Fruit fly (Drosophila melanogaster) whole organism, embryonic: Measurements from ENCODE around the gene H2.0.

ENCODE experiments used
- Abd-B ChIP-seq: fragments of 200-800 bp; sonication (Bioruptor generic); optimal IDR thresholded peaks from 2 replicates; lab custom pipeline; 2018; ENCODE audit warnings: missing biosample characterization, mild to moderate bottlenecking, missing genetic modification characterization, moderate library complexity
- Asciz ChIP-seq: fragments of 200-800 bp; sonication (Bioruptor generic); optimal IDR thresholded peaks from 2 replicates; lab custom pipeline; 2017; ENCODE audit warnings: missing biosample characterization, mild to moderate bottlenecking, missing genetic modification characterization, missing genetic modification reagents
- Atf3 ChIP-seq: fragments of 200-800 bp; sonication (Bioruptor generic); optimal IDR thresholded peaks from 3 replicates; lab custom pipeline; 2016; ENCODE audit warnings: missing biosample characterization, missing genetic modification characterization
- Atf6 ChIP-seq: fragments of 200-800 bp; sonication (Bioruptor generic); IDR thresholded peaks from 2 replicates; pipeline ENCODE4 v1.3.6; 2022; ENCODE audit warnings: missing biosample characterization, missing genetic modification characterization
- BEAF-32 ChIP-seq: fragments of 200-800 bp; sonication (Bioruptor generic); optimal IDR thresholded peaks from 3 replicates; lab custom pipeline; 2017; ENCODE audit warnings: missing biosample characterization, missing genetic modification characterization, mild to moderate bottlenecking, moderate library complexity, missing genetic modification reagents
- CG10979 ChIP-seq: fragments of 200-800 bp; sonication (Bioruptor generic); optimal IDR thresholded peaks from 2 replicates; lab custom pipeline; 2018; ENCODE audit warnings: missing biosample characterization, mild to moderate bottlenecking, missing genetic modification characterization, moderate library complexity
- CG11085 ChIP-seq: fragments of 200-800 bp; sonication (Bioruptor generic); IDR thresholded peaks from 2 replicates; pipeline ENCODE4 v1.3.6; 2022; ENCODE audit warnings: missing biosample characterization, missing genetic modification characterization
- CG11504 ChIP-seq: fragments of 200-800 bp; sonication (Bioruptor generic); optimal IDR thresholded peaks from 3 replicates; lab custom pipeline; 2019; ENCODE audit warnings: missing biosample characterization, mild to moderate bottlenecking, missing genetic modification characterization, moderate library complexity
- CG11696 ChIP-seq: fragments of 200-800 bp; sonication (Bioruptor generic); IDR thresholded peaks from 2 replicates; pipeline ENCODE4 v1.3.6; 2022; ENCODE audit warnings: missing biosample characterization, missing genetic modification characterization
- CG12071 ChIP-seq: fragments of 200-800 bp; sonication (Bioruptor generic); optimal IDR thresholded peaks from 3 replicates; lab custom pipeline; 2018; ENCODE audit warnings: missing biosample characterization, mild to moderate bottlenecking, missing genetic modification characterization
- CG12155 ChIP-seq: fragments of 200-800 bp; sonication (Bioruptor generic); optimal IDR thresholded peaks from 3 replicates; lab custom pipeline; 2016; ENCODE audit warnings: missing biosample characterization, missing genetic modification characterization
- CG14965 ChIP-seq: fragments of 200-800 bp; sonication (Bioruptor generic); optimal IDR thresholded peaks from 2 replicates; lab custom pipeline; 2016; ENCODE audit warnings: missing biosample characterization, missing genetic modification characterization, borderline replicate concordance
- CG15601 ChIP-seq: fragments of 200-800 bp; sonication (Bioruptor generic); optimal IDR thresholded peaks from 3 replicates; lab custom pipeline; 2019; ENCODE audit warnings: missing biosample characterization, mild to moderate bottlenecking, missing genetic modification characterization, moderate library complexity
- CG17612 ChIP-seq: fragments of 200-800 bp; sonication (Bioruptor generic); IDR thresholded peaks from 2 replicates; pipeline ENCODE4 v1.3.6; 2022; ENCODE audit warnings: missing biosample characterization, missing genetic modification characterization
- CG17829 ChIP-seq: fragments of 200-800 bp; optimal IDR thresholded peaks from 2 replicates; lab custom pipeline; 2019; ENCODE audit warnings: missing biosample characterization, mild to moderate bottlenecking, missing genetic modification characterization, moderate library complexity
- CG2120 ChIP-seq: fragments of 200-800 bp; sonication (Bioruptor generic); optimal IDR thresholded peaks from 3 replicates; lab custom pipeline; 2016; ENCODE audit warnings: missing biosample characterization, missing genetic modification characterization
- CG2202 ChIP-seq: fragments of 200-800 bp; sonication (Bioruptor generic); optimal IDR thresholded peaks from 2 replicates; lab custom pipeline; 2018; ENCODE audit warnings: missing biosample characterization, mild to moderate bottlenecking, missing genetic modification characterization
- CG31365 ChIP-seq: fragments of 200-800 bp; sonication (Bioruptor generic); optimal IDR thresholded peaks from 2 replicates; lab custom pipeline; 2018; ENCODE audit warnings: missing biosample characterization, mild to moderate bottlenecking, missing genetic modification characterization
- CG3407 ChIP-seq: fragments of 200-800 bp; sonication (Bioruptor generic); optimal IDR thresholded peaks from 2 replicates; lab custom pipeline; 2018; ENCODE audit warnings: missing biosample characterization, mild to moderate bottlenecking, missing genetic modification characterization
- CG34422 ChIP-seq: fragments of 200-800 bp; sonication (Bioruptor generic); IDR thresholded peaks from 3 replicates; pipeline ENCODE4 v1.3.6; 2022; ENCODE audit warnings: missing biosample characterization, missing genetic modification characterization
- CG6272 ChIP-seq: fragments of 200-800 bp; sonication (Bioruptor generic); IDR thresholded peaks from 2 replicates; pipeline ENCODE4 v1.3.6; 2022; ENCODE audit warnings: missing biosample characterization, missing genetic modification characterization
- CG6813 ChIP-seq: fragments of 200-800 bp; sonication (Bioruptor generic); optimal IDR thresholded peaks from 2 replicates; lab custom pipeline; 2017; ENCODE audit warnings: missing biosample characterization, missing genetic modification characterization, mild to moderate bottlenecking, moderate library complexity, missing genetic modification reagents
- CG6854 ChIP-seq: fragments of 200-800 bp; sonication (Bioruptor generic); optimal IDR thresholded peaks from 3 replicates; lab custom pipeline; 2017; ENCODE audit warnings: missing biosample characterization, mild to moderate bottlenecking, missing genetic modification characterization
- CG7271 ChIP-seq: fragments of 200-800 bp; sonication (Bioruptor generic); optimal IDR thresholded peaks from 2 replicates; lab custom pipeline; 2018; ENCODE audit warnings: missing biosample characterization, mild to moderate bottlenecking, missing genetic modification characterization, moderate library complexity
- CG8924 ChIP-seq: fragments of 200-800 bp; optimal IDR thresholded peaks from 3 replicates; lab custom pipeline; 2019; ENCODE audit warnings: missing biosample characterization, mild to moderate bottlenecking, missing genetic modification characterization, moderate library complexity
- CG9817 ChIP-seq: fragments of 200-800 bp; sonication (Bioruptor generic); optimal IDR thresholded peaks from 2 replicates; lab custom pipeline; 2018; ENCODE audit warnings: missing biosample characterization, mild to moderate bottlenecking, missing genetic modification characterization, moderate library complexity
- Chrac-16 ChIP-seq: fragments of 200-800 bp; sonication (Bioruptor generic); optimal IDR thresholded peaks from 3 replicates; lab custom pipeline; 2016; ENCODE audit warnings: missing biosample characterization, missing genetic modification characterization
- Dbx ChIP-seq: fragments of 200-800 bp; sonication (Bioruptor generic); IDR thresholded peaks from 3 replicates; pipeline ENCODE4 v1.3.6; 2022; ENCODE audit warnings: missing biosample characterization, missing genetic modification characterization
- Dip2 ChIP-seq: fragments of 200-800 bp; sonication (Bioruptor generic); IDR thresholded peaks from 2 replicates; pipeline ENCODE4 v1.3.6; 2022; ENCODE audit warnings: missing biosample characterization, missing genetic modification characterization
- H15 ChIP-seq: fragments of 200-800 bp; sonication (Bioruptor generic); IDR thresholded peaks from 3 replicates; pipeline ENCODE4 v1.3.6; 2022; ENCODE audit warnings: missing biosample characterization, missing genetic modification characterization
- H2.0 ChIP-seq: fragments of 200-800 bp; sonication (Bioruptor generic); IDR thresholded peaks from 2 replicates; pipeline ENCODE4 v1.3.6; 2022; ENCODE audit warnings: missing biosample characterization, missing genetic modification characterization
- Kr ChIP-seq: fragments of 200-800 bp; sonication (Bioruptor generic); optimal IDR thresholded peaks from 2 replicates; lab custom pipeline; 2017; ENCODE audit warnings: missing biosample characterization, mild to moderate bottlenecking, missing genetic modification characterization
- Med ChIP-seq: fragments of 200-800 bp; sonication (Bioruptor generic); peaks from one replicate; lab custom pipeline; 2016; ENCODE audit warnings: missing biosample characterization, missing genetic modification characterization, mild to moderate bottlenecking, inconsistent platforms, moderate library complexity
- Mrtf ChIP-seq: fragments of 200-800 bp; sonication (Bioruptor generic); IDR thresholded peaks from 3 replicates; pipeline ENCODE4 v1.3.6; 2022; ENCODE audit warnings: missing biosample characterization, missing genetic modification characterization
- Rfx ChIP-seq: fragments of 200-800 bp; sonication (Bioruptor generic); IDR thresholded peaks from 2 replicates; pipeline ENCODE4 v1.3.6; 2022; ENCODE audit warnings: missing biosample characterization, missing genetic modification characterization
- Xrp1 ChIP-seq: fragments of 200-800 bp; sonication (Bioruptor generic); IDR thresholded peaks from 2 replicates; pipeline ENCODE4 v1.3.6; 2022; ENCODE audit warnings: missing biosample characterization, missing genetic modification characterization
- crol ChIP-seq: fragments of 200-800 bp; sonication (Bioruptor generic); IDR thresholded peaks from 2 replicates; pipeline ENCODE4 v1.3.6; 2022; ENCODE audit warnings: missing biosample characterization, missing genetic modification characterization
- da ChIP-seq: fragments of 200-800 bp; sonication (Bioruptor generic); optimal IDR thresholded peaks from 2 replicates; lab custom pipeline; 2016; ENCODE audit warnings: missing biosample characterization, missing genetic modification characterization
- h ChIP-seq: fragments of >200 bp; optimal IDR thresholded peaks from 2 replicates; lab custom pipeline; 2017
- nmo ChIP-seq: fragments of 200-800 bp; sonication (Bioruptor generic); optimal IDR thresholded peaks from 2 replicates; lab custom pipeline; 2018; ENCODE audit warnings: missing biosample characterization, mild to moderate bottlenecking, missing genetic modification characterization, moderate library complexity
- nom ChIP-seq: fragments of 200-800 bp; sonication (Bioruptor generic); optimal IDR thresholded peaks from 2 replicates; lab custom pipeline; 2017; ENCODE audit warnings: missing biosample characterization, missing genetic modification characterization, mild to moderate bottlenecking, moderate library complexity, missing genetic modification reagents
- otp ChIP-seq: fragments of 200-800 bp; sonication (Bioruptor generic); IDR thresholded peaks from 3 replicates; pipeline ENCODE4, ENCODE4 v1.3.6; 2022; ENCODE audit warnings: missing biosample characterization, missing genetic modification characterization
- pan ChIP-seq, 4 experiments: fragments of >200 bp in 3 of 4; fragments of 200-800 bp in 1 of 4; sonication (Bioruptor generic) in 1 of 4; optimal IDR thresholded peaks in 3 of 4; IDR thresholded peaks in 1 of 4; 2 replicates each; pipeline versions ENCODE4 v1.3.6 to Lab custom; 2017 to 2022; ENCODE audit warnings: missing biosample characterization in 2 of 4, missing genetic modification characterization in 2 of 4, mixed read lengths in 1 of 4
- run ChIP-seq: fragments of 200-800 bp; sonication (Bioruptor generic); optimal IDR thresholded peaks from 3 replicates; lab custom pipeline; 2018; ENCODE audit warnings: missing biosample characterization, mild to moderate bottlenecking, missing genetic modification characterization
- scrt ChIP-seq: fragments of 200-800 bp; sonication (Bioruptor generic); optimal IDR thresholded peaks from 2 replicates; lab custom pipeline; 2018; ENCODE audit warnings: missing biosample characterization, mild to moderate bottlenecking, missing genetic modification characterization, moderate library complexity
- sd ChIP-seq: fragments of 200-800 bp; sonication (Bioruptor generic); optimal IDR thresholded peaks from 3 replicates; lab custom pipeline; 2018; ENCODE audit warnings: missing biosample characterization, mild to moderate bottlenecking, missing genetic modification characterization, moderate library complexity
- slbo ChIP-seq: fragments of 200-800 bp; sonication (Bioruptor generic); IDR thresholded peaks from 2 replicates; pipeline ENCODE4 v1.3.6; 2022; ENCODE audit warnings: missing biosample characterization, missing genetic modification characterization
- slp2 ChIP-seq: fragments of 200-800 bp; sonication (Bioruptor generic); optimal IDR thresholded peaks from 2 replicates; lab custom pipeline; 2016; ENCODE audit warnings: missing biosample characterization, missing genetic modification characterization
- trem ChIP-seq: fragments of 200-800 bp; optimal IDR thresholded peaks from 3 replicates; lab custom pipeline; 2019; ENCODE audit warnings: missing biosample characterization, mild to moderate bottlenecking, missing genetic modification characterization, moderate library complexity
- vnd ChIP-seq: fragments of 200-800 bp; sonication (Bioruptor generic); IDR thresholded peaks from 3 replicates; pipeline ENCODE4 v1.3.6; 2022; ENCODE audit warnings: missing biosample characterization, missing genetic modification characterization; ENCODE audit not compliant: partially characterized antibody
- zfh2 ChIP-seq: fragments of 200-800 bp; sonication (Bioruptor generic); optimal IDR thresholded peaks from 2 replicates; lab custom pipeline; 2016; ENCODE audit warnings: missing biosample characterization, missing genetic modification characterization

The H2.0 gene

dm6 chr2L:5974122-5974521, 45.1 kb downstream of the H2.0 start (continued):
- TF ChIP-seq Chrac-16 (GFP tag; lab: Kevin White, UChicago) (no peak), CG2202 (tag; lab: Kevin White, UChicago) (peak; percentile 52), CG8924 (tag; lab: Kevin White, UChicago) (peak; percentile 59), CG2120 (GFP tag; lab: Kevin White, UChicago) (peak; percentile 37), Abd-B (GFP tag; lab: Kevin White, UChicago) (no peak), CG12071 (GFP tag; lab: Kevin White, UChicago) (peak; percentile 84), sd (peak; percentile 42), crol (no peak), CG11085 (no peak), pan (optimal IDR thresholded peaks at IDR 0.05; lab: Kevin White, UChicago) (no peak), pan (GFP tag; optimal IDR thresholded peaks at IDR 0.05 in 1 of 2, IDR thresholded peaks at IDR 0.05 in 1 of 2) (peak in 1 of 2 experiments; percentile 57), CG17829 (tag; lab: Kevin White, UChicago) (no peak), CG11696 (GFP tag; lab: Robert Waterston, UW) (no peak), CG15601 (tag; lab: Kevin White, UChicago) (peak; percentile 82), Mrtf (no peak), da (GFP tag; lab: Kevin White, UChicago) (no peak), CG34422 (peak; percentile 20; the same call in 1 of the 3 replicates), scrt (GFP tag; lab: Kevin White, UChicago) (peak; percentile 63), CG10979 (no peak), Dip2 (GFP tag; lab: Robert Waterston, UW) (no peak), CG9817 (tag; lab: Kevin White, UChicago) (peak; percentile 40), H2.0 (GFP tag; lab: Robert Waterston, UW) (no peak; the same call in 1 of the 2 replicates), CG12155 (GFP tag; lab: Kevin White, UChicago) (no peak), nmo (GFP tag; lab: Kevin White, UChicago) (no peak), Rfx (GFP tag; lab: Robert Waterston, UW) (peak; percentile 36; the same call in 1 of the 2 replicates), h (lab: Kevin White, UChicago) (no peak), slp2 (GFP tag; lab: Kevin White, UChicago) (no peak), H15 (GFP tag; lab: Robert Waterston, UW) (no peak), Kr (GFP tag; lab: Kevin White, UChicago) (no peak), CG6854 (peak; percentile 48), CG7271 (tag; lab: Kevin White, UChicago) (no peak), nom (no peak), zfh2 (GFP tag; lab: Kevin White, UChicago) (no peak), slbo (peak; percentile 26; the same call in 1 of the 2 replicates), Atf3 (GFP tag; lab: Kevin White, UChicago) (no peak), CG3407 (GFP tag; lab: Kevin White, UChicago) (peak; percentile 76), vnd (no peak), Dbx (GFP tag; lab: Robert Waterston, UW) (peak; percentile 49; the same call in 1 of the 3 replicates), CG6813 (GFP tag; lab: Kevin White, UChicago) (peak; percentile 73), BEAF-32 (no peak), CG17612 (GFP tag; lab: Robert Waterston, UW) (no peak), CG31365 (tag; lab: Kevin White, UChicago) (peak; percentile 28), Atf6 (GFP tag; lab: Robert Waterston, UW) (peak; percentile 61; the same call in 1 of the 2 replicates), trem (tag; lab: Kevin White, UChicago) (no peak), Asciz (GFP tag; lab: Kevin White, UChicago) (peak; percentile 79), CG11504 (tag; lab: Kevin White, UChicago) (peak; percentile 35), run (tag; lab: Kevin White, UChicago) (peak; percentile 55), CG6272 (GFP tag; lab: Robert Waterston, UW) (no peak), Xrp1 (peak; percentile 64; the same call in 1 of the 2 replicates), Med (GFP tag; lab: Kevin White, UChicago) (peak; percentile 91), CG14965 (GFP tag; lab: Kevin White, UChicago) (no peak), otp (GFP tag; lab: Robert Waterston, UW) (peak; percentile 77; the same call in 2 of the 3 replicates)
